Worm (Caenorhabditis elegans) whole organism, late embryonic: ENCODE measurements around the gene F22E5.2.
"Not testable (repeated sequence)": the region's sequence is repeated elsewhere in the genome, so short reads cannot be mapped to it uniquely, and the experiment has no call there.

Experiments
- F13H6.1 ChIP-seq: sonication (generic microtip); optimal IDR thresholded peaks from 2 replicates; lab custom pipeline; 2016; ENCODE audit warnings: missing genetic modification characterization, missing compliant biosample characterization
- K09A11.1 ChIP-seq: sonication (generic microtip); optimal IDR thresholded peaks from 2 replicates; lab custom pipeline; 2017; ENCODE audit warnings: antibody characterized with exemption, mild to moderate bottlenecking, missing genetic modification characterization, missing compliant biosample characterization; ENCODE audit not compliant: insufficient read depth
- T23F11.4 ChIP-seq: fragments of 200-800 bp; sonication (Bioruptor generic); optimal IDR thresholded peaks from 2 replicates; lab custom pipeline; 2018; ENCODE audit warnings: mild to moderate bottlenecking, missing genetic modification characterization, missing compliant biosample characterization
- Y22D7AL.16 ChIP-seq: sonication (generic microtip); optimal IDR thresholded peaks from 2 replicates; lab custom pipeline; 2016; ENCODE audit warnings: missing genetic modification characterization, missing compliant biosample characterization
- ahr-1 ChIP-seq: sonication (generic microtip); optimal IDR thresholded peaks from 2 replicates; lab custom pipeline; 2016; ENCODE audit warnings: missing genetic modification characterization, missing compliant biosample characterization
- ceh-14 ChIP-seq: sonication (generic microtip); optimal IDR thresholded peaks from 2 replicates; lab custom pipeline; 2016; ENCODE audit warnings: missing genotype, missing genetic modification characterization, missing compliant biosample characterization
- ceh-19 ChIP-seq: fragments of 200-800 bp; sonication (Bioruptor generic); optimal IDR thresholded peaks from 2 replicates; lab custom pipeline; 2018; ENCODE audit warnings: mild to moderate bottlenecking, missing genetic modification characterization, missing compliant biosample characterization
- ceh-2 ChIP-seq: sonication (generic microtip); optimal IDR thresholded peaks from 2 replicates; lab custom pipeline; 2016; ENCODE audit warnings: missing genotype, missing genetic modification characterization, missing compliant biosample characterization
- ceh-9 ChIP-seq: sonication (generic microtip); optimal IDR thresholded peaks from 2 replicates; lab custom pipeline; 2016; ENCODE audit warnings: mild to moderate bottlenecking, missing genetic modification characterization, inconsistent platforms, missing compliant biosample characterization
- dmd-4 ChIP-seq: sonication (generic microtip); optimal IDR thresholded peaks from 2 replicates; lab custom pipeline; 2016; ENCODE audit warnings: borderline replicate concordance, missing genetic modification characterization, missing compliant biosample characterization
- elt-2 ChIP-seq: sonication (generic microtip); optimal IDR thresholded peaks from 2 replicates; lab custom pipeline; 2016; ENCODE audit warnings: missing genetic modification reagents, missing genetic modification characterization, missing compliant biosample characterization
- elt-4 ChIP-seq: sonication (generic microtip); optimal IDR thresholded peaks from 2 replicates; lab custom pipeline; 2016; ENCODE audit warnings: missing genetic modification characterization, missing compliant biosample characterization
- ets-4 ChIP-seq: sonication (generic microtip); optimal IDR thresholded peaks from 2 replicates; lab custom pipeline; 2016; ENCODE audit warnings: missing genetic modification characterization, missing compliant biosample characterization
- eyg-1 ChIP-seq: sonication (generic microtip); optimal IDR thresholded peaks from 2 replicates; lab custom pipeline; 2016; ENCODE audit warnings: missing genotype, missing genetic modification characterization, missing compliant biosample characterization
- fax-1 ChIP-seq: sonication (generic microtip); optimal IDR thresholded peaks from 2 replicates; lab custom pipeline; 2016; ENCODE audit warnings: missing genotype, missing genetic modification characterization, missing compliant biosample characterization
- fkh-6 ChIP-seq: sonication (generic microtip); optimal IDR thresholded peaks from 2 replicates; lab custom pipeline; 2016; ENCODE audit warnings: missing genetic modification characterization, missing compliant biosample characterization
- gmeb-2 ChIP-seq: sonication (generic microtip); optimal IDR thresholded peaks from 2 replicates; lab custom pipeline; 2016; ENCODE audit warnings: missing genetic modification characterization, inconsistent platforms, missing compliant biosample characterization
- lim-6 ChIP-seq: sonication (generic microtip); optimal IDR thresholded peaks from 2 replicates; lab custom pipeline; 2016; ENCODE audit warnings: missing genetic modification characterization, missing compliant biosample characterization
- mec-3 ChIP-seq: sonication (generic microtip); optimal IDR thresholded peaks from 2 replicates; lab custom pipeline; 2016; ENCODE audit warnings: borderline replicate concordance, missing genetic modification characterization, missing compliant biosample characterization
- nfya-1 ChIP-seq: sonication (generic microtip); optimal IDR thresholded peaks from 2 replicates; lab custom pipeline; 2017; ENCODE audit warnings: missing genetic modification characterization, mild to moderate bottlenecking, missing compliant biosample characterization, antibody characterized with exemption, moderate library complexity
- nhr-11 ChIP-seq: fragments of 150-350 bp; optimal IDR thresholded peaks from 2 replicates; lab custom pipeline; 2014; ENCODE audit warnings: missing biosample characterization, missing genetic modification characterization
- npax-4 ChIP-seq: sonication (generic microtip); optimal IDR thresholded peaks from 2 replicates; lab custom pipeline; 2016; ENCODE audit warnings: missing genetic modification characterization, missing compliant biosample characterization
- pha-2 ChIP-seq: sonication (generic microtip); optimal IDR thresholded peaks from 2 replicates; lab custom pipeline; 2017; ENCODE audit warnings: mild to moderate bottlenecking, missing genetic modification characterization, missing compliant biosample characterization
- pha-4 ChIP-seq: fragments of 150-350 bp; optimal IDR thresholded peaks from 2 replicates; lab custom pipeline; 2018; ENCODE audit warnings: missing biosample characterization, missing genetic modification reagents, missing genetic modification characterization
- pqm-1 ChIP-seq: sonication (generic microtip); optimal IDR thresholded peaks from 2 replicates; lab custom pipeline; 2016; ENCODE audit warnings: missing genetic modification characterization, missing compliant biosample characterization
- pros-1 ChIP-seq: fragments of 150-350 bp; optimal IDR thresholded peaks from 2 replicates; lab custom pipeline; 2014; ENCODE audit warnings: missing biosample characterization, missing genetic modification reagents, missing genetic modification characterization
- ref-2 ChIP-seq: sonication (generic microtip); optimal IDR thresholded peaks from 2 replicates; lab custom pipeline; 2016; ENCODE audit warnings: missing genetic modification characterization, missing compliant biosample characterization
- rnt-1 ChIP-seq: sonication (generic microtip); optimal IDR thresholded peaks from 2 replicates; lab custom pipeline; 2016; ENCODE audit warnings: missing genetic modification characterization, missing compliant biosample characterization
- sdc-2 ChIP-seq: sonication (generic microtip); optimal IDR thresholded peaks from 2 replicates; lab custom pipeline; 2016; ENCODE audit warnings: missing genotype, missing genetic modification characterization, missing compliant biosample characterization
- sox-2 ChIP-seq: fragments of 200-800 bp; sonication (Bioruptor generic); IDR thresholded peaks from 2 replicates; pipeline ENCODE4 v1.3.6; 2022; ENCODE audit warnings: missing genetic modification reagents, missing genetic modification characterization, missing compliant biosample characterization
- syd-9 ChIP-seq: sonication (generic microtip); optimal IDR thresholded peaks from 2 replicates; lab custom pipeline; 2016; ENCODE audit warnings: mild to moderate bottlenecking, missing genetic modification characterization, moderate library complexity, missing compliant biosample characterization
- tbx-2 ChIP-seq: sonication (generic microtip); optimal IDR thresholded peaks from 2 replicates; lab custom pipeline; 2016; ENCODE audit warnings: missing genetic modification characterization, missing compliant biosample characterization
- unc-3 ChIP-seq, 2 experiments: fragments of 200-800 bp in 1 of 2; sonication (Bioruptor generic) in 1 of 2; sonication (generic microtip) in 1 of 2; conservative IDR thresholded peaks in 1 of 2; optimal IDR thresholded peaks in 1 of 2; 2 replicates each; pipeline versions ENCODE4 v1.3.6 to Lab custom; 2016 to 2022; ENCODE audit warnings: missing compliant biosample characterization in 2 of 2, missing genetic modification characterization in 2 of 2, missing genetic modification reagents in 1 of 2
- unc-42 ChIP-seq: sonication (generic microtip); optimal IDR thresholded peaks from 2 replicates; lab custom pipeline; 2016; ENCODE audit warnings: missing genotype, missing genetic modification characterization, missing compliant biosample characterization
- unc-55 ChIP-seq: sonication (generic microtip); optimal IDR thresholded peaks from 2 replicates; lab custom pipeline; 2017; ENCODE audit warnings: missing biosample characterization, missing genetic modification reagents, missing genetic modification characterization
- unc-86 ChIP-seq: sonication (generic microtip); optimal IDR thresholded peaks from 2 replicates; lab custom pipeline; 2016; ENCODE audit warnings: missing genetic modification characterization, missing compliant biosample characterization
- ztf-16 ChIP-seq: sonication (generic microtip); optimal IDR thresholded peaks from 2 replicates; lab custom pipeline; 2017; ENCODE audit warnings: missing genetic modification characterization, missing compliant biosample characterization

F22E5.2 gene

ce11 chrII:2646756-2647155, 18.4 kb upstream of the F22E5.2 start, which contains the start of gene F22E5.12:
Gene F22E5.12, minus strand, starts transcription at chrII:2646856.
- TF ChIP-seq fkh-6, ztf-16, npax-4 (tag; lab: Kevin White, UChicago): not testable (repeated sequence)

DNA sequence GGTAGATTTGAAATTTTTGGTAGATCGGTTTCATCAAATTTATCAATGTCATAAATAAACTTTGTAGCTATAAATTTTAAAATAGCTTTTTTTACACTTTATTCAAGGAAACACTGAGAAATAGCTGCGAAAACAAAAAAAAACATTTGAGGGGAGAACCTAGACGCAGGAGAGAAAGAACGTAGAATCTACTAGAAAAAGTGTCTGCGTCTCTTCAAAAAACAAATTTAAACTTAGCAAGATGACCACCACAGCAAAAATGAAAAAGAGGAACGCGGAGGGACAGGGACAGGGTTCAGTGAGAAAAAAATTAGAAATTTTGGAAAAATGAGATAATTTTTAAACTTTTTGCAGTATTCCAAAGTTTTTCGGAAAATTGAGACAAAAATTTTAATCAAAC, 16.2 kb upstream of the F22E5.2 start:
- TF ChIP-seq T23F11.4 (GFP tag; lab: Kevin White, UChicago) = no peak

- TF ChIP-seq unc-42 (no peak), sdc-2 (tag; lab: Kevin White, UChicago) (no peak), ref-2 (tag; lab: Kevin White, UChicago) (no peak), rnt-1 (tag; lab: Kevin White, UChicago) (no peak), elt-2 (tag; lab: Kevin White, UChicago) (no peak), ceh-2 (tag; lab: Kevin White, UChicago) (no peak), nfya-1 (no peak), sox-2 (GFP tag; lab: Robert Waterston, UW) (no peak), ahr-1 (tag; lab: Kevin White, UChicago) (no peak)
Observed at ce11 chrII:2649539-2649938, 15.6 kb upstream of the F22E5.2 start, which contains the start of the genes F22E5.13 and F22E5.6. Gene F22E5.13, minus strand, starts transcription at chrII:2649639. Gene F22E5.6, plus strand, starts transcription at chrII:2649835.

- TF ChIP-seq ceh-19 (GFP tag; lab: Kevin White, UChicago) (no peak), unc-86 (tag; lab: Kevin White, UChicago) (no peak), sox-2 (GFP tag; lab: Robert Waterston, UW) (no peak), mec-3 (tag; lab: Kevin White, UChicago) (no peak), F13H6.1 (tag; lab: Kevin White, UChicago) (no peak), dmd-4 (tag; lab: Kevin White, UChicago) (no peak), pqm-1 (tag; lab: Kevin White, UChicago) (no peak), pros-1 (tag; lab: Kevin White, UChicago) (no peak)
Observed at ce11 chrII:2656606-2657005, 8.6 kb upstream of the F22E5.2 start, which contains the start of gene sri-47. Gene sri-47, plus strand, starts transcription at chrII:2656906.

DNA sequence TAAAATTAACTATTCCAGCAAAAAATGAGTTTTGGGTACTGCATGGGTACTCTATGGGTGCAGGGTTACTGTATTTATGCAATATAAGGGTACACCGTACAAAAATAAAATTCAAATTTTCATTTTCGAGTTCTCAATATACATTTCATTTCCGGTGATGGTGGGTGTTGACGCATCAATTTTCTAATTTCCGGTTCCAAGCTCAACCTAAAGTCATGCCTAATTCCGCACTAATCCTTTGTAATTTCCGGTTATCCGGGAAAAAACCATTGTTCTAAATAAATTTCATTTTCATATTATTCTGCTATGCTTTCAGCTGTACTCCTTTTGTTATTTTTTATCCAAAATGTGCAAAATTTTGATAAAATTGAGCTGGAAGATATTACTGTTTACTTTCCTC, 5.8 kb upstream of the F22E5.2 start, which contains the start of gene gcy-21:
gcy-21 (plus strand) TSS at position 301 of the 400 bp plus-strand sequence.
- TF ChIP-seq eyg-1 (tag; lab: Kevin White, UChicago) (no peak), pros-1 (tag; lab: Kevin White, UChicago) (no peak), sdc-2 (tag; lab: Kevin White, UChicago) (no peak), nfya-1 (no peak), unc-55 (no peak), gmeb-2 (tag; lab: Kevin White, UChicago) (no peak), ceh-14 (no peak), Y22D7AL.16 (tag; lab: Kevin White, UChicago) (no peak), F13H6.1 (tag; lab: Kevin White, UChicago) (no peak), unc-42 (no peak), pha-4 (tag; lab: Kevin White, UChicago) (no peak), unc-86 (tag; lab: Kevin White, UChicago) (no peak), K09A11.1 (no peak), ztf-16 (tag; lab: Kevin White, UChicago) (no peak), fax-1 (tag; lab: Kevin White, UChicago) (no peak)

ce11 chrII:2665606-2666005, 425 bp downstream of the F22E5.2 start, which contains the start of gene F22E5.22:
Gene F22E5.22, plus strand, starts transcription at chrII:2665906.
- TF ChIP-seq T23F11.4 (GFP tag; lab: Kevin White, UChicago) = no peak
- no peak for TF ChIP-seq ceh-19 (GFP tag; lab: Kevin White, UChicago)
- no peak for TF ChIP-seq nhr-11 (tag; lab: Kevin White, UChicago)
- TF ChIP-seq pha-2 (tag; lab: Kevin White, UChicago) = no peak
- TF ChIP-seq elt-4 (tag; lab: Kevin White, UChicago) = no peak
- no peak for TF ChIP-seq ceh-9 (tag; lab: Kevin White, UChicago)
- no peak for TF ChIP-seq ref-2 (tag; lab: Kevin White, UChicago)
- TF ChIP-seq tbx-2 (tag; lab: Kevin White, UChicago) = no peak
- TF ChIP-seq elt-2 (tag; lab: Kevin White, UChicago) = no peak
- no peak for TF ChIP-seq lim-6 (tag; lab: Kevin White, UChicago)
- TF ChIP-seq syd-9 (tag; lab: Kevin White, UChicago) = no peak
- TF ChIP-seq ets-4 (tag; lab: Kevin White, UChicago) = no peak
- TF ChIP-seq unc-3 (GFP tag; conservative IDR thresholded peaks at IDR 0.05; lab: Robert Waterston, UW) = no peak
- TF ChIP-seq unc-3 (tag; optimal IDR thresholded peaks at IDR 0.05; lab: Kevin White, UChicago) = no peak
